Fruit fly (Drosophila melanogaster) whole organism, adult: ENCODE results near the gene Recs1.

Source experiments
- CG11617 ChIP-seq: fragments of 200-800 bp; sonication (Bioruptor generic); optimal IDR thresholded peaks from 2 replicates; lab custom pipeline; 2017; ENCODE audit warnings: mild to moderate bottlenecking, missing biosample characterization, missing genetic modification reagents, missing genetic modification characterization
- CG12768 ChIP-seq: fragments of 200-800 bp; sonication (Bioruptor generic); optimal IDR thresholded peaks from 2 replicates; lab custom pipeline; 2017; ENCODE audit warnings: missing biosample characterization, missing genetic modification characterization, mild to moderate bottlenecking, moderate library complexity, missing genetic modification reagents
- CG14711 ChIP-seq: fragments of 200-800 bp; sonication (Bioruptor generic); optimal IDR thresholded peaks from 2 replicates; lab custom pipeline; 2018; ENCODE audit warnings: missing biosample characterization, mild to moderate bottlenecking, missing genetic modification characterization, moderate library complexity
- CG1620 ChIP-seq: fragments of 200-800 bp; sonication (Bioruptor generic); optimal IDR thresholded peaks from 2 replicates; lab custom pipeline; 2016; ENCODE audit warnings: missing biosample characterization, missing genetic modification characterization
- CG33017 ChIP-seq: fragments of 200-800 bp; sonication (Bioruptor generic); optimal IDR thresholded peaks from 2 replicates; lab custom pipeline; 2018; ENCODE audit warnings: missing biosample characterization, mild to moderate bottlenecking, missing genetic modification characterization, moderate library complexity
- CG5204 ChIP-seq: fragments of 200-800 bp; sonication (Bioruptor generic); optimal IDR thresholded peaks from 2 replicates; lab custom pipeline; 2016; ENCODE audit warnings: missing biosample characterization, missing genetic modification characterization
- CG7045 ChIP-seq: fragments of 200-800 bp; sonication (Bioruptor generic); optimal IDR thresholded peaks from 2 replicates; lab custom pipeline; 2017; ENCODE audit warnings: missing biosample characterization, mild to moderate bottlenecking, missing genetic modification characterization
- CG7101 ChIP-seq: fragments of 200-800 bp; sonication (Bioruptor generic); optimal IDR thresholded peaks from 2 replicates; lab custom pipeline; 2018; ENCODE audit warnings: missing biosample characterization, mild to moderate bottlenecking, missing genetic modification characterization, moderate library complexity
- Clk ChIP-seq: fragments of 200-800 bp; sonication (Bioruptor generic); optimal IDR thresholded peaks from 2 replicates; lab custom pipeline; 2017; ENCODE audit warnings: missing biosample characterization, missing genetic modification characterization
- Crg-1 ChIP-seq: fragments of 200-800 bp; sonication (Bioruptor generic); optimal IDR thresholded peaks from 2 replicates; lab custom pipeline; 2016; ENCODE audit warnings: missing biosample characterization, missing genetic modification characterization
- Hr96 ChIP-seq: fragments of 200-800 bp; sonication (Bioruptor generic); optimal IDR thresholded peaks from 2 replicates; lab custom pipeline; 2016; ENCODE audit warnings: missing biosample characterization, missing genetic modification characterization
- Mnt ChIP-seq: fragments of 200-800 bp; sonication (Bioruptor generic); optimal IDR thresholded peaks from 2 replicates; lab custom pipeline; 2016; ENCODE audit warnings: missing biosample characterization, mild to moderate bottlenecking, missing genetic modification characterization
- bab1 ChIP-seq: fragments of 200-800 bp; sonication (Bioruptor generic); optimal IDR thresholded peaks from 3 replicates; lab custom pipeline; 2019; ENCODE audit warnings: missing biosample characterization, mild to moderate bottlenecking, missing genetic modification characterization, moderate library complexity
- cic ChIP-seq: fragments of 200-800 bp; sonication (Bioruptor generic); optimal IDR thresholded peaks from 2 replicates; lab custom pipeline; 2017; ENCODE audit warnings: missing biosample characterization, mild to moderate bottlenecking, missing genetic modification characterization, moderate library complexity
- cnc ChIP-seq, 2 experiments: fragments of >200 bp; optimal IDR thresholded peaks; 2 replicates each; lab custom pipeline; 2017
- kay ChIP-seq: fragments of 200-800 bp; sonication (Bioruptor generic); peaks from one replicate; lab custom pipeline; 2016; ENCODE audit warnings: missing biosample characterization, missing genetic modification characterization, borderline replicate concordance
- ovo ChIP-seq: fragments of 200-800 bp; sonication (Bioruptor generic); optimal IDR thresholded peaks from 2 replicates; lab custom pipeline; 2016; ENCODE audit warnings: missing biosample characterization, missing genetic modification characterization
- pad ChIP-seq: fragments of 200-800 bp; sonication (Bioruptor generic); optimal IDR thresholded peaks from 3 replicates; lab custom pipeline; 2017; ENCODE audit warnings: missing biosample characterization, missing genetic modification characterization, mild to moderate bottlenecking, moderate library complexity, missing genetic modification reagents
- tj ChIP-seq: fragments of 200-800 bp; sonication (Bioruptor generic); optimal IDR thresholded peaks from 3 replicates; lab custom pipeline; 2017; ENCODE audit warnings: missing biosample characterization, mild to moderate bottlenecking, missing genetic modification characterization, moderate library complexity
- toe ChIP-seq: fragments of 200-800 bp; sonication (Bioruptor generic); optimal IDR thresholded peaks from 2 replicates; lab custom pipeline; 2016; ENCODE audit warnings: missing biosample characterization, missing genetic modification characterization

The Recs1 gene

dm6 chr3R:14140912-14141311 lies 12.7 kb downstream of the Recs1 start:
- no peak for TF ChIP-seq CG1620
- TF ChIP-seq CG12768 (GFP tag; lab: Kevin White, UChicago), result no peak
- no peak for TF ChIP-seq CG11617
- no peak for TF ChIP-seq cnc (optimal IDR thresholded peaks at IDR 0.05; lab: Kevin White, UChicago)
- no peak for TF ChIP-seq CG5204
- no peak for TF ChIP-seq pad
- TF ChIP-seq toe (GFP tag; lab: Kevin White, UChicago), result no peak
- no peak for TF ChIP-seq Mnt (GFP tag; lab: Kevin White, UChicago)
- TF ChIP-seq kay (GFP tag; lab: Kevin White, UChicago), result no peak
- TF ChIP-seq Crg-1, result no peak
- TF ChIP-seq CG7101, result no peak
- no peak for TF ChIP-seq CG7045 (GFP tag; lab: Kevin White, UChicago)
- no peak for TF ChIP-seq Hr96 (GFP tag; lab: Kevin White, UChicago)
- no peak for TF ChIP-seq tj (GFP tag; lab: Kevin White, UChicago)
- TF ChIP-seq ovo (GFP tag; lab: Kevin White, UChicago), result no peak
- TF ChIP-seq CG33017 (tag; lab: Kevin White, UChicago), result no peak
- no peak for TF ChIP-seq cic

DNA sequence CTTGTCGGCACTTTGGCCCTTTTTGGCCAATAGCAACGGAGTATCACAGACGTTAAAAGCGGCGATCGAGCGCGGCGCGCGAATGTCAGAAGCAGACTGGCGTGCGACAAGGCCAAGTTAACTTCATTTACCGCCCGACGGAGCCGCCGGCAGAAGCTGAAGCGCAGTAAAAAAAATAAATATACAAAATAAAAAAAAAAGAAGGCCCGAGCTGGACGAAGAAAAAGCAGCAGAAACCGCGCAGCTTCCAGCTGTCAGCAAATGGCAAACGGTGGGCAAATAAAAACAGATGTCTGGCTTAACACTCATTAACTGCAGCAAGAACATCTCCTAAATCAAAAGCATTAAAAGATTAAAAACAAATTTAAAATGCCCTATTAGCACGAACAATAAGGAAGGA lies 21.7 kb downstream of the Recs1 start, which contains the start of gene CG14356:
TSS of gene CG14356 (minus strand) at position 101 of the 400 bp plus-strand sequence.
- TF ChIP-seq Mnt (GFP tag; lab: Kevin White, UChicago) (no peak), bab1 (GFP tag; lab: Kevin White, UChicago) (no peak), CG33017 (tag; lab: Kevin White, UChicago) (no peak), CG12768 (GFP tag; lab: Kevin White, UChicago) (no peak), Hr96 (GFP tag; lab: Kevin White, UChicago) (no peak), Crg-1 (no peak)

DNA sequence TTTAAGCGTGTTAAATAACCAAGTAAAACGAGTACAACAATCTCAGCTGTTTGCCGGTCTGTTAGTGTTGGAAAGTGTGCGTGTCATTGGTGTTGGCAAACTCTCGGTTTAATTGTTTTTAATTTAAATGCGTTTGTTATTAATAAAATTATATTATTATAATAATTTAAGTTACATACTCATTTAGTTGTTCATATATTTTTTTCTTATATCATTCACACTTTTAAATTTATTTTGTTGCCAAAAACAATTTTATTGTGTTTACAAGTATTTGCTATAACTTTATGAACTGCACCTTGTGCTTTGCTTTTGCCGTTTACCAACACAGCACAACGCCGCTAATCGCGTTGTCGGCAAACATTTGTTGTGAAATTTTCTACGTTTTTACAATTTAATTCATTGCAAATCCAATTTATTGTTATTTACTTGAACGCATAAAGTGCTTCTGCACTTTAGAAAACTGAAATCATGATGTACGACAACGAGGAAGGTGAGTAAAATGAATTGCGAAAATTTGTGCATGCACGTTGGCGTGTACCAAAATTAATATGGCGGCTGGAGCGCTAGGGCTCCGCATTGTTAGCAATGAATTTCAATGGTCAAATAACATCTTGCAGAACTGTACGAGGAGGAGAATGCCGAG lies 28.0 kb downstream of the Recs1 start, which contains the start of the genes 140up and Polr2B:
TSS of gene 140up (minus strand) at position 70 of the 643 bp plus-strand sequence.
TSS of gene Polr2B (plus strand) at position 313 of the 643 bp plus-strand sequence.
- peak; percentile 61 for TF ChIP-seq cic
- TF ChIP-seq bab1 (GFP tag; lab: Kevin White, UChicago), result peak; percentile 93
- TF ChIP-seq CG1620, result peak; percentile 79
- peak; percentile 96 for TF ChIP-seq CG12768 (GFP tag; lab: Kevin White, UChicago)
- TF ChIP-seq CG11617, result peak; percentile 94
- TF ChIP-seq CG33017 (tag; lab: Kevin White, UChicago), result peak; percentile 92
- TF ChIP-seq cnc (optimal IDR thresholded peaks at IDR 0.05; lab: Kevin White, UChicago), result no peak
- TF ChIP-seq kay (GFP tag; lab: Kevin White, UChicago), result no peak
- TF ChIP-seq toe (GFP tag; lab: Kevin White, UChicago), result peak; percentile 87
- peak; percentile 86 for TF ChIP-seq Mnt (GFP tag; lab: Kevin White, UChicago)
- peak; percentile 96 for TF ChIP-seq Crg-1
- peak; percentile 92 for TF ChIP-seq CG14711 (tag; lab: Kevin White, UChicago)
- peak; percentile 74 for TF ChIP-seq Hr96 (GFP tag; lab: Kevin White, UChicago)
- TF ChIP-seq pad, result peak; percentile 90
- TF ChIP-seq CG7045 (GFP tag; lab: Kevin White, UChicago), result peak; percentile 95
- TF ChIP-seq tj (GFP tag; lab: Kevin White, UChicago), result peak; percentile 72
- peak; percentile 77 for TF ChIP-seq CG5204
- peak; percentile 92 for TF ChIP-seq Clk (GFP tag; lab: Kevin White, UChicago)
- peak; percentile 96 for TF ChIP-seq CG7101
- TF ChIP-seq ovo (GFP tag; lab: Kevin White, UChicago), result peak; percentile 93

dm6 chr3R:14122347-14122812 lies 31.2 kb downstream of the Recs1 start, which contains the start of the genes Abi and twf:
TSS of gene Abi (minus strand) at chr3R:14122420.
TSS of gene twf (plus strand) at chr3R:14122654.
- TF ChIP-seq CG1620 (peak; percentile 86), CG12768 (GFP tag; lab: Kevin White, UChicago) (peak; percentile 69), Crg-1 (peak; percentile 86), kay (GFP tag; lab: Kevin White, UChicago) (peak; percentile 93), tj (GFP tag; lab: Kevin White, UChicago) (peak; percentile 28), ovo (GFP tag; lab: Kevin White, UChicago) (peak; percentile 56), bab1 (GFP tag; lab: Kevin White, UChicago) (peak; percentile 68), cnc (optimal IDR thresholded peaks at IDR 0.05; lab: Kevin White, UChicago) (no peak), Mnt (GFP tag; lab: Kevin White, UChicago) (peak; percentile 66), Hr96 (GFP tag; lab: Kevin White, UChicago) (peak; percentile 50), CG33017 (tag; lab: Kevin White, UChicago) (peak; percentile 43), cic (peak; percentile 33), CG5204 (peak; percentile 79), pad (peak; percentile 67), Clk (GFP tag; lab: Kevin White, UChicago) (no peak), CG11617 (peak; percentile 54), CG7101 (peak; percentile 79), CG14711 (tag; lab: Kevin White, UChicago) (peak; percentile 79), CG7045 (GFP tag; lab: Kevin White, UChicago) (peak; percentile 50), toe (GFP tag; lab: Kevin White, UChicago) (peak; percentile 66)

dm6 chr3R:14118350-14118749 lies 35.3 kb downstream of the Recs1 start, which contains the start of gene Kif19A:
TSS of gene Kif19A (minus strand) at chr3R:14118450.
- TF ChIP-seq CG14711 (tag; lab: Kevin White, UChicago), result no peak
- TF ChIP-seq CG11617, result no peak

DNA sequence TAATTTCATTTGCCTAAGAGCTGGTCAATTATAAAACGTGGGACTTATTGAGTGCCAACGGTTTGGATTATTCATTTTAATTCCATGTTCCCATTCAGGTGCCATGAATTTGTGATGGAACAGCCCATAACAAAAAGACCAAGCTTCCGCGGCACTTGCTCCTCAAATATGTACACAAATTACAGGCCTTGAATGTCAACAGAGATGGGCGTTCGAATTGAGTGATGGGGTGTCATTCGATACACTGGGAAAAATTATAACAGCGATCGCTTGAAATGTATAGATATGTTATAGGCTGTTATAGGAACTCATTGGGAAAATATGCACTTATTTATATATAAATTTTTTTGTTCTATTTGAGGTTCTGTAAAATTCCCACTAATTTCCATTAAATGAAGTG lies 37.5 kb downstream of the Recs1 start:
- TF ChIP-seq kay (GFP tag; lab: Kevin White, UChicago) (no peak), CG7045 (GFP tag; lab: Kevin White, UChicago) (no peak), cic (no peak), CG5204 (no peak), tj (GFP tag; lab: Kevin White, UChicago) (no peak), CG1620 (no peak), cnc (optimal IDR thresholded peaks at IDR 0.05; lab: Kevin White, UChicago) (no peak), ovo (GFP tag; lab: Kevin White, UChicago) (no peak), Mnt (GFP tag; lab: Kevin White, UChicago) (no peak), CG14711 (tag; lab: Kevin White, UChicago) (no peak), bab1 (GFP tag; lab: Kevin White, UChicago) (no peak), CG33017 (tag; lab: Kevin White, UChicago) (no peak), CG12768 (GFP tag; lab: Kevin White, UChicago) (no peak), toe (GFP tag; lab: Kevin White, UChicago) (no peak), CG11617 (no peak)
